Fruit fly (Drosophila melanogaster): ENCODE measurements around the gene Pus7.

Pus7 gene

dm6 chr3L:8553125-8553524 lies 43.3 kb downstream of the Pus7 start (continued):
- TF ChIP-seq CG5180 (GFP tag; optimal IDR thresholded peaks at IDR 0.05): no peak
- no peak for TF ChIP-seq Max (GFP tag; optimal IDR thresholded peaks at IDR 0.05)
- peak; percentile 0 for TF ChIP-seq Nf-YC (tag; optimal IDR thresholded peaks at IDR 0.05)
- no peak for TF ChIP-seq inv (GFP tag; IDR thresholded peaks at IDR 0.05; ENCODE audit: partially characterized antibody)
- no peak for TF ChIP-seq CG15514 (GFP tag; optimal IDR thresholded peaks at IDR 0.05)
- 0 out of 2 replicates have a peak, but pooled peaks have one; percentile 15 for TF ChIP-seq CG6689 (GFP tag; IDR thresholded peaks at IDR 0.05)
- TF ChIP-seq org-1 (GFP tag; optimal IDR thresholded peaks at IDR 0.05): peak; percentile 16
- peak; percentile 27; the same call in 1 of the 2 replicates for TF ChIP-seq gsb (GFP tag; IDR thresholded peaks at IDR 0.05)
- TF ChIP-seq Dip2 (GFP tag; IDR thresholded peaks at IDR 0.05): no peak
- TF ChIP-seq fru (optimal IDR thresholded peaks at IDR 0.05): no peak
- no peak for TF ChIP-seq usp (GFP tag; optimal IDR thresholded peaks at IDR 0.05)
- no peak for TF ChIP-seq CG8944 (GFP tag; optimal IDR thresholded peaks at IDR 0.05)
- no peak for TF ChIP-seq CG9817 (tag; optimal IDR thresholded peaks at IDR 0.05)
- TF ChIP-seq Bteb2 (GFP tag; optimal IDR thresholded peaks at IDR 0.05): no peak
- peak in 1 of 2 experiments; percentile 11 for TF ChIP-seq bsh (GFP tag; optimal IDR thresholded peaks at IDR 0.05)
- no peak for TF ChIP-seq nmo (GFP tag; optimal IDR thresholded peaks at IDR 0.05)
- TF ChIP-seq MTF-1 (GFP tag; optimal IDR thresholded peaks at IDR 0.05; ENCODE audit: borderline replicate concordance): no peak
- no peak for TF ChIP-seq CG7271 (tag; optimal IDR thresholded peaks at IDR 0.05)
- no peak for TF ChIP-seq Sox100B (GFP tag; optimal IDR thresholded peaks at IDR 0.05)
- no peak for TF ChIP-seq fd96Cb (tag; optimal IDR thresholded peaks at IDR 0.05)
- TF ChIP-seq CG12155 (GFP tag; optimal IDR thresholded peaks at IDR 0.05): no peak
- peak; percentile 56 for TF ChIP-seq Med (GFP tag)
- no peak for TF ChIP-seq az2 (GFP tag; optimal IDR thresholded peaks at IDR 0.05)
- TF ChIP-seq CG4730 (GFP tag; IDR thresholded peaks at IDR 0.05): no peak
- TF ChIP-seq dm (GFP tag; optimal IDR thresholded peaks at IDR 0.05): no peak
- TF ChIP-seq B-H2 (GFP tag; optimal IDR thresholded peaks at IDR 0.05): no peak
- TF ChIP-seq phol (tag; optimal IDR thresholded peaks at IDR 0.05): no peak
- TF ChIP-seq CG17186 (GFP tag; optimal IDR thresholded peaks at IDR 0.05): no peak
- no peak for TF ChIP-seq Awh (GFP tag; IDR thresholded peaks at IDR 0.05)
- no peak for TF ChIP-seq CG10654 (GFP tag; optimal IDR thresholded peaks at IDR 0.05)
- TF ChIP-seq ci (GFP tag; IDR thresholded peaks at IDR 0.05): peak; percentile 54; the same call in 1 of the 3 replicates
- no peak for TF ChIP-seq sna (GFP tag; IDR thresholded peaks at IDR 0.05; ENCODE audit: partially characterized antibody)
- TF ChIP-seq otp (GFP tag; IDR thresholded peaks at IDR 0.05): no peak
- TF ChIP-seq Nf-YA (GFP tag; IDR thresholded peaks at IDR 0.05): no peak
- no peak for TF ChIP-seq C15 (GFP tag; IDR thresholded peaks at IDR 0.05)
- TF ChIP-seq CG18476 (GFP tag; optimal IDR thresholded peaks at IDR 0.05): no peak
- no peak for TF ChIP-seq Dip3 (GFP tag; optimal IDR thresholded peaks at IDR 0.05)
- TF ChIP-seq lilli (GFP tag; optimal IDR thresholded peaks at IDR 0.05): no peak
- TF ChIP-seq tll (GFP tag; optimal IDR thresholded peaks at IDR 0.05): no peak
- 0 out of 3 replicates have a peak, but pooled peaks have one; percentile 23 for TF ChIP-seq z (GFP tag; IDR thresholded peaks at IDR 0.05)
- peak; percentile 3 for TF ChIP-seq CG17385 (GFP tag; optimal IDR thresholded peaks at IDR 0.05)
- peak; percentile 0 for TF ChIP-seq Blimp-1 (GFP tag; optimal IDR thresholded peaks at IDR 0.05)
- TF ChIP-seq odd (GFP tag; optimal IDR thresholded peaks at IDR 0.05): no peak
- no peak for TF ChIP-seq amos (GFP tag; IDR thresholded peaks at IDR 0.05; ENCODE audit: partially characterized antibody)
- peak; percentile 62 for TF ChIP-seq kah (GFP tag; optimal IDR thresholded peaks at IDR 0.05)
- no peak for TF ChIP-seq CG15696 (tag; optimal IDR thresholded peaks at IDR 0.05)
- TF ChIP-seq CG15269 (tag; optimal IDR thresholded peaks at IDR 0.05): peak; percentile 3
- no peak for TF ChIP-seq dmrt99B (tag; optimal IDR thresholded peaks at IDR 0.05)
- no peak for TF ChIP-seq Ets65A (GFP tag)
- TF ChIP-seq CG11456 (GFP tag; IDR thresholded peaks at IDR 0.05): no peak
- no peak for TF ChIP-seq ash1 (GFP tag; optimal IDR thresholded peaks at IDR 0.05)

Data from whole organism, embryonic.